Fruit fly (Drosophila melanogaster) whole organism: ENCODE results near the gene CG9021.

Source experiments
- CG8478 ChIP-seq: fragments of >200 bp; optimal IDR thresholded peaks from 2 replicates; lab custom pipeline; 2018; ENCODE audit warnings: inconsistent platforms
- Dll ChIP-seq: fragments of >200 bp; optimal IDR thresholded peaks from 2 replicates; lab custom pipeline; 2017
- EcR ChIP-seq, 2 experiments: fragments of >200 bp; optimal IDR thresholded peaks; 2 replicates each; lab custom pipeline; 2017; ENCODE audit warnings: missing biosample characterization in 2 of 2, missing genetic modification characterization in 2 of 2, missing genetic modification reagents in 2 of 2
- pan ChIP-seq: fragments of >200 bp; optimal IDR thresholded peaks from 2 replicates; lab custom pipeline; 2017
- psq ChIP-seq: fragments of >200 bp; optimal IDR thresholded peaks from 2 replicates; lab custom pipeline; 2017
- usp ChIP-seq: fragments of >200 bp; optimal IDR thresholded peaks from 2 replicates; lab custom pipeline; 2017; ENCODE audit warnings: missing biosample characterization, missing genetic modification characterization, mixed read lengths

DNA sequence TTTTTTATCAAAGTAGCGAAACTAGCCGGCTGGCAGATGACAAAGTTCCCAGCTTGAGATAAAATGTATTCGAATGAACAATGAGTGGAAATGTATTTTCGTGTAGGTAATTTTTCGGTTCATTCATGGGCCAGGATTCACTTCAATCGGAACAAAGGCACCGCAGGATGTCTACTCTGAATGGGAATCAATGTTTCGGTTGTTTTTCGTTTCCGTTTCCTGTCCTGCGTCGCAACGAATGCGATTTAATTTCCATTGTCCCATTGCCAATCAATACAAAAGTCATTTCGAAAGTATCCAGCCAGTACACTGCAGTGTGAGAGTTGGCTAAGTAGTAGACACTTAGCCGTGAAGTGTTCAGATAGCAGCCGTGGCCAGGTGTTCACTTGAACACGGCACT lies 13.9 kb downstream of the CG9021 start:
- TF ChIP-seq EcR (GFP tag; optimal IDR thresholded peaks at IDR 0.05; lab: Kevin White, UChicago): no peak
- TF ChIP-seq usp (GFP tag; lab: Kevin White, UChicago): no peak
- no peak for TF ChIP-seq CG8478 (lab: Kevin White, UChicago)
- no peak for TF ChIP-seq psq (lab: Kevin White, UChicago)
- no peak for TF ChIP-seq Dll (lab: Kevin White, UChicago)
- TF ChIP-seq pan (lab: Kevin White, UChicago): no peak
